Fruit fly (Drosophila melanogaster): ENCODE measurements around the gene Ubc84D.

Ubc84D gene

dm6 chr3R:7500513-7500912 is 18.7 kb downstream of the Ubc84D start (continued):
- TF ChIP-seq inv (GFP tag; IDR thresholded peaks at IDR 0.05; ENCODE audit: partially characterized antibody): no peak
- no peak for TF ChIP-seq CG34376 (GFP tag; optimal IDR thresholded peaks at IDR 0.05)
- no peak for TF ChIP-seq CG14050 (GFP tag; IDR thresholded peaks at IDR 0.05)
- TF ChIP-seq CG11560 (tag; IDR thresholded peaks at IDR 0.05): no peak
- no peak for TF ChIP-seq CG2875 (GFP tag; optimal IDR thresholded peaks at IDR 0.05)
- TF ChIP-seq CG12236 (GFP tag; optimal IDR thresholded peaks at IDR 0.05): no peak
- TF ChIP-seq CG11504 (tag; optimal IDR thresholded peaks at IDR 0.05): peak; percentile 50
- no peak for TF ChIP-seq gsb-n (tag; optimal IDR thresholded peaks at IDR 0.05)
- TF ChIP-seq unpg (GFP tag; optimal IDR thresholded peaks at IDR 0.05): no peak
- TF ChIP-seq CG14710 (tag; optimal IDR thresholded peaks at IDR 0.05): no peak
- TF ChIP-seq CrebB (tag; optimal IDR thresholded peaks at IDR 0.05): no peak
- TF ChIP-seq CG1529 (GFP tag; optimal IDR thresholded peaks at IDR 0.05): no peak
- peak; percentile 28 for TF ChIP-seq CG2678 (tag; optimal IDR thresholded peaks at IDR 0.05)
- TF ChIP-seq Oli (tag; optimal IDR thresholded peaks at IDR 0.05): peak; percentile 22
- TF ChIP-seq nau (GFP tag; optimal IDR thresholded peaks at IDR 0.05): no peak
- no peak for TF ChIP-seq pb (GFP tag; optimal IDR thresholded peaks at IDR 0.05)
- TF ChIP-seq tin (GFP tag; optimal IDR thresholded peaks at IDR 0.05): no peak
- TF ChIP-seq PHDP (tag; optimal IDR thresholded peaks at IDR 0.05): peak; percentile 52
- TF ChIP-seq vvl (GFP tag; IDR thresholded peaks at IDR 0.05): no peak; the same call in 1 of the 2 replicates
- TF ChIP-seq CG6813 (GFP tag; optimal IDR thresholded peaks at IDR 0.05): no peak
- TF ChIP-seq CG2199 (GFP tag; IDR thresholded peaks at IDR 0.05): no peak
- TF ChIP-seq Hand (GFP tag; optimal IDR thresholded peaks at IDR 0.05): no peak
- peak; percentile 37 for TF ChIP-seq fd3F (GFP tag; optimal IDR thresholded peaks at IDR 0.05)
- no peak for TF ChIP-seq Hr39 (optimal IDR thresholded peaks at IDR 0.05)
- TF ChIP-seq CG7963 (GFP tag; IDR thresholded peaks at IDR 0.05; ENCODE audit: partially characterized antibody): no peak
- TF ChIP-seq esg (GFP tag; conservative IDR thresholded peaks at IDR 0.05): 0 out of 2 replicates have a peak, but pooled peaks have one; percentile 20
- TF ChIP-seq fru (optimal IDR thresholded peaks at IDR 0.05): no peak
- no peak for TF ChIP-seq CG12104 (GFP tag; optimal IDR thresholded peaks at IDR 0.05)
- peak; percentile 43; the same call in 1 of the 2 replicates for TF ChIP-seq CG14441 (GFP tag; IDR thresholded peaks at IDR 0.05)
- TF ChIP-seq CG7556 (GFP tag; optimal IDR thresholded peaks at IDR 0.05): no peak
- TF ChIP-seq CG9609 (GFP tag; optimal IDR thresholded peaks at IDR 0.05): no peak
- no peak for TF ChIP-seq Atf3 (GFP tag; optimal IDR thresholded peaks at IDR 0.05)
- no peak for TF ChIP-seq pita (GFP tag; optimal IDR thresholded peaks at IDR 0.05)
- no peak for TF ChIP-seq CG34422 (GFP tag; IDR thresholded peaks at IDR 0.05)
- TF ChIP-seq ap (GFP tag; IDR thresholded peaks at IDR 0.05): 0 out of 2 replicates have a peak, but pooled peaks have one; percentile 25
- no peak for TF ChIP-seq NC2β (GFP tag; optimal IDR thresholded peaks at IDR 0.05)
- TF ChIP-seq pzg (GFP tag; optimal IDR thresholded peaks at IDR 0.05): no peak
- no peak for TF ChIP-seq B-H2 (GFP tag; optimal IDR thresholded peaks at IDR 0.05)
- TF ChIP-seq CG15601 (tag; optimal IDR thresholded peaks at IDR 0.05): no peak
- no peak for TF ChIP-seq Dp (GFP tag; optimal IDR thresholded peaks at IDR 0.05)
- TF ChIP-seq CG5245 (GFP tag; optimal IDR thresholded peaks at IDR 0.05): no peak
- no peak for TF ChIP-seq CG5180 (GFP tag; optimal IDR thresholded peaks at IDR 0.05)
- TF ChIP-seq CG18764 (GFP tag; optimal IDR thresholded peaks at IDR 0.05): no peak
- TF ChIP-seq odd (GFP tag; optimal IDR thresholded peaks at IDR 0.05): no peak
- TF ChIP-seq CG1602 (GFP tag; optimal IDR thresholded peaks at IDR 0.05): no peak
- TF ChIP-seq CG3838 (GFP tag; optimal IDR thresholded peaks at IDR 0.05): no peak
- no peak for TF ChIP-seq slp2 (GFP tag; optimal IDR thresholded peaks at IDR 0.05)
- TF ChIP-seq pho (GFP tag; optimal IDR thresholded peaks at IDR 0.05): peak; percentile 2
- no peak for TF ChIP-seq CG10321 (GFP tag; IDR thresholded peaks at IDR 0.05)
- TF ChIP-seq Fer3 (tag; optimal IDR thresholded peaks at IDR 0.05): peak; percentile 9
- TF ChIP-seq chif (GFP tag; optimal IDR thresholded peaks at IDR 0.05): no peak
- TF ChIP-seq CG13624 (GFP tag; optimal IDR thresholded peaks at IDR 0.05): peak; percentile 33
